Worm (Caenorhabditis elegans) whole organism, L1 larva: ENCODE results near the gene F15G9.1.

Experiments used
- C34B4.2 ChIP-seq: sonication (generic microtip); optimal IDR thresholded peaks from 2 replicates; lab custom pipeline; 2017; ENCODE audit warnings: mild to moderate bottlenecking, missing genetic modification characterization, missing compliant biosample characterization
- alr-1 ChIP-seq: fragments of 200-800 bp; sonication (Bioruptor generic); optimal IDR thresholded peaks from 2 replicates; lab custom pipeline; 2018; ENCODE audit warnings: borderline replicate concordance, mild to moderate bottlenecking, missing genetic modification characterization, missing compliant biosample characterization
- aly-2 ChIP-seq: fragments of 150-350 bp; optimal IDR thresholded peaks from 2 replicates; lab custom pipeline; 2014; ENCODE audit warnings: missing biosample characterization, missing genetic modification characterization
- ama-1 ChIP-seq: fragments of 150-350 bp; optimal IDR thresholded peaks from 2 replicates; lab custom pipeline; 2014
- blmp-1 ChIP-seq: fragments of 150-350 bp; optimal IDR thresholded peaks from 2 replicates; lab custom pipeline; 2014; ENCODE audit warnings: missing biosample characterization, missing genetic modification characterization
- ceh-63 ChIP-seq: fragments of 200-800 bp; sonication (Bioruptor generic); optimal IDR thresholded peaks from 2 replicates; lab custom pipeline; 2018; ENCODE audit warnings: mild to moderate bottlenecking, missing genetic modification characterization, missing compliant biosample characterization
- ceh-82 ChIP-seq, 3 experiments: fragments of 150-350 bp in 1 of 3; sonication (generic microtip) in 2 of 3; optimal IDR thresholded peaks; 2 replicates each; lab custom pipeline; 2014 to 2017; ENCODE audit warnings: missing biosample characterization in 3 of 3, missing genetic modification characterization in 3 of 3
- ceh-88 ChIP-seq: fragments of 200-800 bp; sonication (Bioruptor generic); IDR thresholded peaks from 2 replicates; pipeline ENCODE4 v1.3.6; 2022; ENCODE audit warnings: missing genetic modification characterization, missing compliant biosample characterization
- dpl-1 ChIP-seq, 3 experiments: fragments of 150-350 bp in 2 of 3; sonication (generic microtip) in 1 of 3; optimal IDR thresholded peaks; 2 replicates each; lab custom pipeline; 2014 to 2017; ENCODE audit warnings: missing biosample characterization in 3 of 3, missing genetic modification characterization in 3 of 3, missing genetic modification reagents in 3 of 3
- dsc-1 ChIP-seq: sonication (generic microtip); optimal IDR thresholded peaks from 2 replicates; lab custom pipeline; 2016; ENCODE audit warnings: mild to moderate bottlenecking, missing genetic modification characterization, missing compliant biosample characterization
- egl-27 ChIP-seq, 2 experiments: fragments of 150-350 bp in 1 of 2; sonication (generic microtip); optimal IDR thresholded peaks; 3 replicates each; lab custom pipeline; 2017 to 2018; ENCODE audit warnings: missing biosample characterization in 2 of 2, missing genetic modification characterization in 2 of 2, missing genetic modification reagents in 2 of 2
- elt-2 ChIP-seq: sonication (generic microtip); optimal IDR thresholded peaks from 2 replicates; lab custom pipeline; 2016; ENCODE audit warnings: missing genetic modification characterization, mild to moderate bottlenecking, inconsistent platforms, missing compliant biosample characterization, missing genetic modification reagents
- fkh-4 ChIP-seq: sonication (generic microtip); optimal IDR thresholded peaks from 2 replicates; lab custom pipeline; 2016; ENCODE audit warnings: missing compliant biosample characterization, missing genetic modification characterization, borderline replicate concordance
- irx-1 ChIP-seq: sonication (generic microtip); optimal IDR thresholded peaks from 2 replicates; lab custom pipeline; 2016; ENCODE audit warnings: missing genetic modification characterization, missing compliant biosample characterization
- jun-1 ChIP-seq: fragments of 150-350 bp; optimal IDR thresholded peaks from 2 replicates; lab custom pipeline; 2014; ENCODE audit warnings: missing biosample characterization, missing genetic modification reagents, missing genetic modification characterization
- lin-13 ChIP-seq: fragments of 150-350 bp; optimal IDR thresholded peaks from 2 replicates; lab custom pipeline; 2014; ENCODE audit warnings: missing biosample characterization, missing genetic modification reagents, missing genetic modification characterization
- lin-14 ChIP-seq: fragments of 200-800 bp; sonication (Bioruptor generic); optimal IDR thresholded peaks from 2 replicates; lab custom pipeline; 2018; ENCODE audit warnings: mild to moderate bottlenecking, missing genetic modification characterization, moderate library complexity, missing compliant biosample characterization
- mdl-1 ChIP-seq, 2 experiments: fragments of 150-350 bp; optimal IDR thresholded peaks; 2 replicates each; lab custom pipeline; 2014 to 2017; ENCODE audit warnings: missing biosample characterization in 2 of 2, missing genetic modification characterization in 2 of 2, inconsistent platforms in 1 of 2
- mef-2 ChIP-seq: fragments of 150-350 bp; optimal IDR thresholded peaks from 2 replicates; lab custom pipeline; 2014; ENCODE audit warnings: missing biosample characterization, missing genetic modification characterization
- mep-1 ChIP-seq: fragments of 150-350 bp; optimal IDR thresholded peaks from 2 replicates; lab custom pipeline; 2014; ENCODE audit warnings: missing biosample characterization, missing genetic modification characterization
- nhr-12 ChIP-seq: sonication (generic microtip); optimal IDR thresholded peaks from 2 replicates; lab custom pipeline; 2017; ENCODE audit warnings: missing biosample characterization, missing genetic modification characterization
- nhr-19 ChIP-seq: fragments of 200-800 bp; sonication (Bioruptor generic); conservative IDR thresholded peaks from 2 replicates; pipeline ENCODE4 v1.3.6; 2022; ENCODE audit warnings: missing genetic modification characterization, missing compliant biosample characterization
- nhr-20 ChIP-seq: sonication (generic microtip); optimal IDR thresholded peaks from 2 replicates; lab custom pipeline; 2016; ENCODE audit warnings: mild to moderate bottlenecking, missing genetic modification characterization, missing compliant biosample characterization
- nhr-237 ChIP-seq: fragments of 150-350 bp; optimal IDR thresholded peaks from 2 replicates; lab custom pipeline; 2014; ENCODE audit warnings: missing biosample characterization, missing genetic modification characterization
- nhr-71 ChIP-seq: sonication (generic microtip); optimal IDR thresholded peaks from 2 replicates; lab custom pipeline; 2016; ENCODE audit warnings: mild to moderate bottlenecking, missing genetic modification characterization, moderate library complexity, missing compliant biosample characterization
- nhr-76 ChIP-seq: sonication (generic microtip); optimal IDR thresholded peaks from 2 replicates; lab custom pipeline; 2017; ENCODE audit warnings: missing biosample characterization, missing genetic modification characterization
- nhr-77 ChIP-seq: fragments of 150-350 bp; optimal IDR thresholded peaks from 2 replicates; lab custom pipeline; 2014; ENCODE audit warnings: missing biosample characterization, missing genetic modification characterization
- nhr-90 ChIP-seq: sonication (generic microtip); optimal IDR thresholded peaks from 2 replicates; lab custom pipeline; 2016; ENCODE audit warnings: mild to moderate bottlenecking, missing genetic modification characterization, missing compliant biosample characterization; ENCODE audit not compliant: poor library complexity
- pax-3 ChIP-seq: fragments of 200-800 bp; sonication (Bioruptor generic); optimal IDR thresholded peaks from 2 replicates; lab custom pipeline; 2018; ENCODE audit warnings: mild to moderate bottlenecking, missing genetic modification characterization, moderate library complexity, missing compliant biosample characterization
- snu-23 ChIP-seq: sonication (generic microtip); optimal IDR thresholded peaks from 2 replicates; lab custom pipeline; 2016; ENCODE audit warnings: missing genetic modification characterization, missing compliant biosample characterization
- sox-4 ChIP-seq: sonication (generic microtip); optimal IDR thresholded peaks from 2 replicates; lab custom pipeline; 2016; ENCODE audit warnings: missing genetic modification characterization, missing compliant biosample characterization
- sptf-1 ChIP-seq: fragments of 150-350 bp; optimal IDR thresholded peaks from 2 replicates; lab custom pipeline; 2014; ENCODE audit warnings: missing biosample characterization, missing genetic modification characterization
- swsn-7 ChIP-seq: sonication (generic microtip); optimal IDR thresholded peaks from 2 replicates; lab custom pipeline; 2016; ENCODE audit warnings: missing genetic modification characterization, missing compliant biosample characterization
- unc-30 ChIP-seq: sonication (generic microtip); optimal IDR thresholded peaks from 2 replicates; lab custom pipeline; 2017; ENCODE audit warnings: missing biosample characterization, missing genetic modification characterization
- unc-86 ChIP-seq: sonication (generic microtip); optimal IDR thresholded peaks from 2 replicates; lab custom pipeline; 2016; ENCODE audit warnings: missing genetic modification characterization, missing compliant biosample characterization
- xbp-1 ChIP-seq: sonication (generic microtip); optimal IDR thresholded peaks from 2 replicates; lab custom pipeline; 2016; ENCODE audit warnings: missing genetic modification characterization, missing compliant biosample characterization
- ztf-11 ChIP-seq, 2 experiments: sonication (generic microtip); optimal IDR thresholded peaks; 2 replicates each; lab custom pipeline; 2016 to 2017; ENCODE audit warnings: missing genetic modification characterization in 2 of 2, missing biosample characterization in 1 of 2, missing compliant biosample characterization in 1 of 2
- ztf-4 ChIP-seq: fragments of 150-350 bp; optimal IDR thresholded peaks from 2 replicates; lab custom pipeline; 2014; ENCODE audit warnings: missing biosample characterization, missing genetic modification characterization

Gene F15G9.1

DNA sequence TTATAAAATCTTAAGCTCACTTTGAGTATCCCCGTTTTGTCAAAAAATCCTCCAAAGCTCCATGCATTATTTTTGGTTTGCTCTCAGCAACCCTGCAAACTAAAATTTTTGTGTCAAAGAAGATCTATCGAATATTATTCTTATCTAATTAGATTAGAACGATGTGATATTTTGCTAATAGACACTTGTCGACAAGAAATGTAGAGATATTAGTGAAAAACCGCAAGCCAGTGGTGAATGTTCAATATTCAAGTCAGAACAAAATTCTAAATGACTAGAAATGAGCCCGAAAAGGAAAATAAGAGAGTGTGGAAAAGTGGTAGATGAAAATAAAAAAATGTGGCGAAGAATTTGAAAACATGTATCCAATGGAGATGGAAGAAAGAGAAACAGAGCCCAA, 31.4 kb upstream of the F15G9.1 start, which contains the start of gene C43C3.4:
C43C3.4 (minus strand) TSS at position 101 of the 400 bp plus-strand sequence.
- TF ChIP-seq lin-14 (GFP tag; lab: Kevin White, UChicago) (no peak), blmp-1 (tag; lab: Kevin White, UChicago) (no peak), dsc-1 (tag; lab: Kevin White, UChicago) (peak; percentile 45)

DNA sequence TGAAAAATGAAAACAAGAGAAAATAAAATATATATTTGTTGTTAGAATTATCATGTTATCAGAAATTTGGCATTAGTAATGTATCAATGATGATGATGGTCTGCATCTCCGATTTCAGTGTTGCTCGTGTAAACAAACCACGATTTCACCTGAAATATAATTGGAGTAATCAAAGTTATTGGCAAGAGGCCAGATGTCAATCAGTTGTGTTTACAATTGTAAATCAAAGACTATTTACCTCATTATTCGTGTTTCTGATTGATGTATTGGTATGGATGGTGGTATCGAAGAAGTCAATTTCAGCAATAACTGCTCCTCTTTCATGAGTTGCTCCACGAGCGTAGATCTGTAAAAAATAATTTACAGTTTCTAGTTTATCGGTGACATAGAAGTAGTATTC, 30.2 kb upstream of the F15G9.1 start:
- TF ChIP-seq snu-23 (GFP tag; lab: Kevin White, UChicago), result no peak
- no peak for TF ChIP-seq lin-13 (GFP tag; lab: Kevin White, UChicago)
- TF ChIP-seq nhr-19, result no peak
- TF ChIP-seq nhr-20 (tag; lab: Kevin White, UChicago), result no peak
- no peak for TF ChIP-seq unc-86 (tag; lab: Kevin White, UChicago)
- TF ChIP-seq nhr-90, result no peak
- no peak for TF ChIP-seq ztf-11 (tag; optimal IDR thresholded peaks at IDR 0.05; lab: Kevin White, UChicago)
- no peak for TF ChIP-seq nhr-76 (tag; lab: Kevin White, UChicago)
- TF ChIP-seq alr-1 (tag; lab: Kevin White, UChicago), result no peak
- no peak for TF ChIP-seq mep-1 (tag; lab: Kevin White, UChicago)
- TF ChIP-seq irx-1 (tag; lab: Kevin White, UChicago), result no peak
- no peak for TF ChIP-seq fkh-4 (tag; lab: Kevin White, UChicago)
- TF ChIP-seq nhr-71 (tag; lab: Kevin White, UChicago), result no peak
- TF ChIP-seq mef-2, result no peak
- TF ChIP-seq swsn-7, result no peak

DNA sequence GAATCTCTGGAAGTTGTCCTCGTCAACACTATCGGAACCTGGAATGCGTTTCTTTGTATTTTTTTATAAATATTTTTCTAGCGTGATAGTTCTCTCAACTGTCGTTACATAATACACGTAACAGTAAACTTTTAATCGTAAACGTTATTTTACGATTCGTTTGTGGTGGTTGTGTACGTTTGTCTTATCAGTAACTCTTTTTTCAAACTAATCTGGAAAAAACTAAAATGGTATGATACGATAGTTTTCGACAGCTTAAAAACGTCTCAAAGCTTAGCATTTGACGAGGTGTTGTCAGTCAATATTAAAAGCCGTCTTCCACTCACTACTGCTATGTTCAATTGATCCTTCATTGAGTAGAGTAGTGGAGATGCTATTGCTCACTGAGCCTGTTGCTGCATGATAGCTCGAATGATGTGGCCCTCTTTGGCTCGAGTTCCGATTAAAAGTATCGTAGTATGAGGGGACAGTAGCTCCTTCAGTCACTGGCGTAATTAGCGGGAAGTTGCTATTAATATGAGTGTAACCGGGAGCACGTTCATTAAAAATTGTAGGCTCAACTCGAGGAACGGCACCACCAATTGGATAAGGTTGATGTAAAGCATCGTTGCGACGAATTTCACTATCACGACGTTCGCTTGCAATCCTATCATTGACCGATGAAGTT, 29.3 kb upstream of the F15G9.1 start:
- TF ChIP-seq sptf-1 (tag; lab: Kevin White, UChicago), result no peak
- peak; percentile 65 for TF ChIP-seq elt-2 (tag; lab: Kevin White, UChicago)
- TF ChIP-seq unc-30 (tag; lab: Kevin White, UChicago), result no peak
- no peak for TF ChIP-seq aly-2 (tag; lab: Kevin White, UChicago)
- TF ChIP-seq jun-1 (tag; lab: Kevin White, UChicago), result no peak
- TF ChIP-seq nhr-19, result no peak
- TF ChIP-seq nhr-237 (tag; lab: Kevin White, UChicago), result no peak
- TF ChIP-seq C34B4.2 (tag; lab: Kevin White, UChicago), result no peak
- TF ChIP-seq, all 84 proteins: peak for 1

DNA sequence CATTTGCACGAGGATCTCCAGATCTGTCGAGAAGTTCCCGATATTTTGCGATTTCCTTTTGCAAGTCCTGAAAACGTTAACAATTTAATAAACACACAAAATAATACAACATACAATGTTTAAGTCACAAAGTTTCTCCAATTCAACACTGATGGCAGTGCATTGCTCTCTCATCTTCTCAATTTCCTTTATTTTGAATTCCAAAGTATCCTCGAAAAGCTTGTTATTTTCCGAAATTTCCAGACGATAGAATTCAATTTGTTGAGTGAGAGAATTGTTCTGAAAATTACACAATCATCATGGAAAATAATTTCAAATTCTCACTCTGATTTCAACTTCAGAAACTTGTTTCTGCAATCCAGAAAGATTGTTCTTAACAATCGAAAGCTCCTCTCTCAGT, 28.3 kb upstream of the F15G9.1 start:
- no peak for TF ChIP-seq sox-4 (tag; lab: Kevin White, UChicago)
- no peak for TF ChIP-seq ztf-4
- no peak for TF ChIP-seq pax-3 (tag; lab: Kevin White, UChicago)
- TF ChIP-seq nhr-77, result no peak
- TF ChIP-seq nhr-12 (tag; lab: Kevin White, UChicago), result no peak
- TF ChIP-seq mef-2, result no peak
- no peak for TF ChIP-seq dpl-1 (GFP tag; optimal IDR thresholded peaks at IDR 0.05; lab: Kevin White, UChicago)
- no peak for TF ChIP-seq xbp-1 (tag; lab: Kevin White, UChicago)
- TF ChIP-seq ama-1 (lab: Kevin White, UChicago), result no peak
- TF ChIP-seq ceh-82 (tag; optimal IDR thresholded peaks at IDR 0.05; lab: Kevin White, UChicago), result no peak
- TF ChIP-seq irx-1 (tag; lab: Kevin White, UChicago), result no peak
- TF ChIP-seq mdl-1 (tag; optimal IDR thresholded peaks at IDR 0.05; lab: Kevin White, UChicago), result no peak
- TF ChIP-seq nhr-19, result no peak
- TF ChIP-seq dsc-1 (tag; lab: Kevin White, UChicago), result no peak
- TF ChIP-seq egl-27 (tag; optimal IDR thresholded peaks at IDR 0.05; lab: Kevin White, UChicago), result no peak
- TF ChIP-seq ceh-63 (GFP tag; lab: Kevin White, UChicago), result no peak
- no peak for TF ChIP-seq ceh-88 (GFP tag; lab: Robert Waterston, UW)
